Worm (Caenorhabditis elegans) whole organism, young adult: ENCODE measurements around the gene nfya-1.

Source experiments
- C17E4.6 ChIP-seq: fragments of 200-800 bp; sonication (Bioruptor generic); IDR thresholded peaks from 2 replicates; pipeline ENCODE4 v1.3.6; 2022; ENCODE audit warnings: missing genetic modification reagents, missing genetic modification characterization, missing compliant biosample characterization
- Y95B8A.8 ChIP-seq: fragments of 200-800 bp; sonication (Bioruptor generic); IDR thresholded peaks from 2 replicates; pipeline ENCODE4 v1.3.6; 2022; ENCODE audit warnings: missing genetic modification reagents, missing genetic modification characterization, missing compliant biosample characterization
- ama-1 ChIP-seq, 3 experiments: fragments of 150-350 bp in 1 of 3; sonication (generic microtip) in 2 of 3; optimal IDR thresholded peaks; 2 replicates each; lab custom pipeline; 2014 to 2018; ENCODE audit warnings: missing biosample characterization in 2 of 3, missing genetic modification characterization in 2 of 3, missing genetic modification reagents in 2 of 3
- atf-7 ChIP-seq: sonication (generic microtip); optimal IDR thresholded peaks from 2 replicates; lab custom pipeline; 2017; ENCODE audit warnings: mild to moderate bottlenecking, missing genetic modification characterization, missing compliant biosample characterization
- athp-1 ChIP-seq: sonication (generic microtip); optimal IDR thresholded peaks from 2 replicates; lab custom pipeline; 2017; ENCODE audit warnings: mild to moderate bottlenecking, missing genetic modification characterization, missing compliant biosample characterization
- ccch-3 ChIP-seq: fragments of 200-800 bp; sonication (Bioruptor generic); optimal IDR thresholded peaks from 2 replicates; lab custom pipeline; 2018; ENCODE audit warnings: mild to moderate bottlenecking, missing genetic modification characterization, missing compliant biosample characterization
- lin-26 ChIP-seq: fragments of 200-800 bp; sonication (Bioruptor generic); IDR thresholded peaks from 2 replicates; pipeline ENCODE4 v1.3.6; 2022; ENCODE audit warnings: missing genetic modification reagents, missing genetic modification characterization, missing compliant biosample characterization
- lin-35 ChIP-seq, 3 experiments: fragments of 150-350 bp in 2 of 3; sonication (generic microtip) in 1 of 3; optimal IDR thresholded peaks; 2 replicates each; lab custom pipeline; 2014 to 2018; ENCODE audit warnings: missing biosample characterization in 3 of 3, missing genetic modification characterization in 3 of 3, missing genetic modification reagents in 3 of 3
- lin-54 ChIP-seq: fragments of 200-800 bp; sonication (Bioruptor generic); optimal IDR thresholded peaks from 2 replicates; lab custom pipeline; 2018; ENCODE audit warnings: mild to moderate bottlenecking, missing genetic modification characterization, missing compliant biosample characterization
- lsy-27 ChIP-seq: sonication (generic microtip); optimal IDR thresholded peaks from 2 replicates; lab custom pipeline; 2017; ENCODE audit warnings: missing genetic modification characterization, mild to moderate bottlenecking, missing compliant biosample characterization, antibody characterized with exemption, missing genotype, borderline replicate concordance; ENCODE audit not compliant: insufficient read depth
- pbrm-1 ChIP-seq: fragments of 200-800 bp; sonication (Bioruptor generic); IDR thresholded peaks from 2 replicates; pipeline ENCODE4 v1.3.6; 2022; ENCODE audit warnings: missing genetic modification reagents, missing genetic modification characterization, missing compliant biosample characterization
- snpc-4 ChIP-seq, 5 experiments: fragments of 150-350 bp in 1 of 5; sonication (generic microtip) in 4 of 5; optimal IDR thresholded peaks; 2 replicates each; lab custom pipeline; 2014 to 2018; ENCODE audit warnings: missing genetic modification characterization in 5 of 5, missing biosample characterization in 3 of 5, antibody characterized with exemption in 2 of 5, mild to moderate bottlenecking in 2 of 5, missing compliant biosample characterization in 2 of 5, missing genotype in 2 of 5, moderate library complexity in 2 of 5, missing genetic modification reagents in 1 of 5
- unc-62 ChIP-seq: fragments of 150-350 bp; optimal IDR thresholded peaks from 2 replicates; lab custom pipeline; 2014; ENCODE audit warnings: missing biosample characterization, missing genetic modification reagents, missing genetic modification characterization
- ztf-28 ChIP-seq: fragments of 200-800 bp; sonication (Bioruptor generic); IDR thresholded peaks from 2 replicates; pipeline ENCODE4 v1.3.6; 2022; ENCODE audit warnings: missing genetic modification reagents, missing genetic modification characterization, missing compliant biosample characterization

ce11 chrX:11971323-11971722, 24.7 kb upstream of the nfya-1 start:
- no peak for TF ChIP-seq atf-7
- TF ChIP-seq Y95B8A.8, result no peak
- no peak for TF ChIP-seq ztf-28
- no peak for TF ChIP-seq unc-62 (GFP tag; lab: Kevin White, UChicago)
- TF ChIP-seq snpc-4 (GFP tag; optimal IDR thresholded peaks at IDR 0.05; lab: Kevin White, UChicago), result no peak
- no peak for TF ChIP-seq snpc-4 (tag; optimal IDR thresholded peaks at IDR 0.05; lab: Kevin White, UChicago)
- TF ChIP-seq lsy-27 (tag; lab: Kevin White, UChicago), result no peak
- TF ChIP-seq lin-26 (GFP tag; lab: Robert Waterston, UW), result no peak
- no peak for TF ChIP-seq pbrm-1
- no peak for TF ChIP-seq ama-1 (optimal IDR thresholded peaks at IDR 0.05; lab: Kevin White, UChicago)
- TF ChIP-seq ama-1 (GFP tag; optimal IDR thresholded peaks at IDR 0.05; lab: Kevin White, UChicago), result no peak
- no peak for TF ChIP-seq athp-1
- no peak for TF ChIP-seq ccch-3 (GFP tag; lab: Kevin White, UChicago)
- no peak for TF ChIP-seq lin-54 (GFP tag; lab: Kevin White, UChicago)
- no peak for TF ChIP-seq C17E4.6 (GFP tag; lab: Robert Waterston, UW)
- no peak for TF ChIP-seq lin-35 (GFP tag; optimal IDR thresholded peaks at IDR 0.05; lab: Kevin White, UChicago)
